Worm (Caenorhabditis elegans) whole organism, L4 larva: ENCODE data around the gene adm-4.

Experiments used
- T26A8.4 ChIP-seq: fragments of 200-800 bp; sonication (Bioruptor generic); IDR thresholded peaks from 2 replicates; pipeline ENCODE4 v1.3.6; 2022; ENCODE audit warnings: missing genetic modification characterization, missing compliant biosample characterization
- dve-1 ChIP-seq: sonication (generic microtip); optimal IDR thresholded peaks from 2 replicates; lab custom pipeline; 2017; ENCODE audit warnings: antibody characterized with exemption, mild to moderate bottlenecking, missing genetic modification characterization, missing compliant biosample characterization; ENCODE audit not compliant: insufficient read depth
- jun-1 ChIP-seq: fragments of 150-350 bp; optimal IDR thresholded peaks from 2 replicates; lab custom pipeline; 2014; ENCODE audit warnings: missing biosample characterization, missing genetic modification reagents, missing genetic modification characterization
- lin-13 ChIP-seq: fragments of 150-350 bp; optimal IDR thresholded peaks from 2 replicates; lab custom pipeline; 2014; ENCODE audit warnings: missing biosample characterization, missing genetic modification reagents, missing genetic modification characterization
- lin-38 ChIP-seq: fragments of 200-800 bp; sonication (Bioruptor generic); IDR thresholded peaks from 2 replicates; pipeline ENCODE4 v1.3.6; 2022; ENCODE audit warnings: missing genetic modification reagents, missing genetic modification characterization, missing compliant biosample characterization
- lin-39 ChIP-seq: fragments of 150-350 bp; optimal IDR thresholded peaks from 2 replicates; lab custom pipeline; 2014; ENCODE audit warnings: missing biosample characterization, missing genetic modification reagents, missing genetic modification characterization
- lsy-2 ChIP-seq, 2 experiments: fragments of 150-350 bp in 1 of 2; sonication (generic microtip) in 1 of 2; optimal IDR thresholded peaks; 2 replicates each; lab custom pipeline; 2014 to 2017; ENCODE audit warnings: missing biosample characterization in 2 of 2, missing genetic modification characterization in 2 of 2
- mep-1 ChIP-seq: fragments of 150-350 bp; sonication (generic microtip); optimal IDR thresholded peaks from 3 replicates; lab custom pipeline; 2014; ENCODE audit warnings: missing biosample characterization, missing genetic modification characterization
- pha-4 ChIP-seq, 2 experiments: fragments of 150-350 bp in 1 of 2; fragments of 200-800 bp in 1 of 2; sonication (Bioruptor generic) in 1 of 2; IDR thresholded peaks in 1 of 2; optimal IDR thresholded peaks in 1 of 2; 2 replicates each; pipeline versions ENCODE4 v1.3.6 to Lab custom; 2014 to 2022; ENCODE audit warnings: missing genetic modification characterization in 2 of 2, missing genetic modification reagents in 2 of 2, missing biosample characterization in 1 of 2, missing compliant biosample characterization in 1 of 2
- pqm-1 ChIP-seq: sonication (generic microtip); optimal IDR thresholded peaks from 2 replicates; lab custom pipeline; 2017; ENCODE audit warnings: missing biosample characterization, missing genetic modification characterization
- saeg-2 ChIP-seq: fragments of 200-800 bp; sonication (Bioruptor generic); IDR thresholded peaks from 2 replicates; pipeline ENCODE4 v1.3.6; 2022; ENCODE audit warnings: missing genetic modification reagents, missing genetic modification characterization, missing compliant biosample characterization
- zfp-3 ChIP-seq: fragments of 200-800 bp; sonication (Bioruptor generic); conservative IDR thresholded peaks from 2 replicates; pipeline ENCODE4 v1.3.6; 2022; ENCODE audit warnings: missing genetic modification reagents, missing genetic modification characterization, missing compliant biosample characterization

- TF ChIP-seq lin-39 (tag; lab: Kevin White, UChicago) (no peak), pqm-1 (tag; lab: Kevin White, UChicago) (no peak), dve-1 (tag; lab: Kevin White, UChicago) (no peak), jun-1 (tag; lab: Kevin White, UChicago) (no peak), T26A8.4 (GFP tag; lab: Robert Waterston, UW) (no peak), lsy-2 (tag; optimal IDR thresholded peaks at IDR 0.05; lab: Kevin White, UChicago) (no peak), pha-4 (GFP tag; IDR thresholded peaks at IDR 0.05; lab: Robert Waterston, UW) (no peak), pha-4 (tag; optimal IDR thresholded peaks at IDR 0.05; lab: Kevin White, UChicago) (no peak), lin-13 (no peak), lin-38 (GFP tag; lab: Robert Waterston, UW) (no peak), saeg-2 (GFP tag; lab: Robert Waterston, UW) (no peak), mep-1 (tag; lab: Kevin White, UChicago) (no peak), zfp-3 (GFP tag; lab: Robert Waterston, UW) (no peak)
Observed at ce11 chrX:7827989-7828388, 29.9 kb upstream of the adm-4 start.
